Worm (Caenorhabditis elegans) whole organism, L2 larva: ENCODE results near the gene T20B12.4.

Experiments
- C34F6.9 ChIP-seq: fragments of 150-350 bp; optimal IDR thresholded peaks from 2 replicates; lab custom pipeline; 2014; ENCODE audit warnings: missing biosample characterization, missing genetic modification characterization
- F13H6.1 ChIP-seq: sonication (generic microtip); optimal IDR thresholded peaks from 2 replicates; lab custom pipeline; 2016; ENCODE audit warnings: missing genetic modification characterization, missing compliant biosample characterization
- alr-1 ChIP-seq: fragments of 150-350 bp; optimal IDR thresholded peaks from 2 replicates; lab custom pipeline; 2014; ENCODE audit warnings: missing biosample characterization, missing genetic modification characterization
- aly-2 ChIP-seq: fragments of 150-350 bp; optimal IDR thresholded peaks from 2 replicates; lab custom pipeline; 2014; ENCODE audit warnings: missing biosample characterization, missing genetic modification characterization
- ama-1 ChIP-seq: fragments of 150-350 bp; optimal IDR thresholded peaks from 2 replicates; lab custom pipeline; 2018; ENCODE audit warnings: inconsistent platforms
- ceh-16 ChIP-seq: fragments of 150-350 bp; optimal IDR thresholded peaks from 2 replicates; lab custom pipeline; 2014; ENCODE audit warnings: missing biosample characterization, missing genetic modification characterization
- ceh-82 ChIP-seq: fragments of 150-350 bp; optimal IDR thresholded peaks from 2 replicates; lab custom pipeline; 2014; ENCODE audit warnings: missing biosample characterization, missing genetic modification characterization
- crh-2 ChIP-seq: sonication (generic microtip); optimal IDR thresholded peaks from 2 replicates; lab custom pipeline; 2017; ENCODE audit warnings: missing biosample characterization, missing genetic modification characterization
- dmd-4 ChIP-seq: sonication (generic microtip); optimal IDR thresholded peaks from 2 replicates; lab custom pipeline; 2017; ENCODE audit warnings: missing biosample characterization, missing genetic modification characterization
- egl-27 ChIP-seq: sonication (generic microtip); optimal IDR thresholded peaks from 3 replicates; lab custom pipeline; 2017; ENCODE audit warnings: missing biosample characterization, missing genetic modification reagents, missing genetic modification characterization
- elt-1 ChIP-seq: fragments of 150-350 bp; optimal IDR thresholded peaks from 2 replicates; lab custom pipeline; 2014; ENCODE audit warnings: missing biosample characterization, missing genetic modification characterization
- elt-3 ChIP-seq: sonication (generic microtip); optimal IDR thresholded peaks from 2 replicates; lab custom pipeline; 2017; ENCODE audit warnings: missing biosample characterization, missing genetic modification characterization
- fos-1 ChIP-seq: fragments of 150-350 bp; optimal IDR thresholded peaks from 2 replicates; lab custom pipeline; 2014; ENCODE audit warnings: missing biosample characterization, missing genetic modification characterization
- lin-11 ChIP-seq: fragments of 150-350 bp; sonication (generic microtip); optimal IDR thresholded peaks from 2 replicates; lab custom pipeline; 2014; ENCODE audit warnings: missing biosample characterization, missing genetic modification characterization, inconsistent platforms, mixed read lengths
- lin-13 ChIP-seq: fragments of 150-350 bp; optimal IDR thresholded peaks from 2 replicates; lab custom pipeline; 2014; ENCODE audit warnings: missing biosample characterization, missing genetic modification reagents, missing genetic modification characterization
- lsy-2 ChIP-seq, 2 experiments: fragments of 150-350 bp in 1 of 2; sonication (generic microtip) in 1 of 2; optimal IDR thresholded peaks; 2 replicates each; lab custom pipeline; 2014 to 2017; ENCODE audit warnings: missing biosample characterization in 2 of 2, missing genetic modification characterization in 2 of 2
- mbf-1 ChIP-seq: sonication (generic microtip); optimal IDR thresholded peaks from 2 replicates; lab custom pipeline; 2017; ENCODE audit warnings: missing biosample characterization, missing genetic modification characterization
- nhr-10 ChIP-seq: sonication (generic microtip); optimal IDR thresholded peaks from 2 replicates; lab custom pipeline; 2017; ENCODE audit warnings: missing biosample characterization, missing genetic modification characterization
- nhr-11 ChIP-seq: fragments of 150-350 bp; optimal IDR thresholded peaks from 2 replicates; lab custom pipeline; 2014; ENCODE audit warnings: missing biosample characterization, missing genetic modification characterization
- nhr-129 ChIP-seq: fragments of 150-350 bp; optimal IDR thresholded peaks from 2 replicates; lab custom pipeline; 2014; ENCODE audit warnings: missing biosample characterization, missing genetic modification characterization
- nhr-21 ChIP-seq: fragments of 150-350 bp; optimal IDR thresholded peaks from 2 replicates; lab custom pipeline; 2014; ENCODE audit warnings: missing biosample characterization, missing genetic modification characterization
- nhr-23 ChIP-seq: fragments of 150-350 bp; optimal IDR thresholded peaks from 2 replicates; lab custom pipeline; 2014; ENCODE audit warnings: missing biosample characterization, missing genetic modification reagents, missing genetic modification characterization
- nhr-237 ChIP-seq: fragments of 150-350 bp; optimal IDR thresholded peaks from 2 replicates; lab custom pipeline; 2014; ENCODE audit warnings: missing biosample characterization, missing genetic modification characterization
- nhr-25 ChIP-seq: fragments of 150-350 bp; sonication (generic microtip); optimal IDR thresholded peaks from 3 replicates; lab custom pipeline; 2014; ENCODE audit warnings: missing biosample characterization, missing genetic modification characterization
- nhr-6 ChIP-seq: fragments of 150-350 bp; optimal IDR thresholded peaks from 2 replicates; lab custom pipeline; 2014; ENCODE audit warnings: missing biosample characterization, missing genetic modification characterization
- nhr-77 ChIP-seq: fragments of 150-350 bp; optimal IDR thresholded peaks from 2 replicates; lab custom pipeline; 2014; ENCODE audit warnings: missing biosample characterization, missing genetic modification characterization
- peb-1 ChIP-seq: fragments of 150-350 bp; optimal IDR thresholded peaks from 2 replicates; lab custom pipeline; 2014; ENCODE audit warnings: missing biosample characterization, missing genetic modification characterization
- sem-4 ChIP-seq: fragments of 150-350 bp; optimal IDR thresholded peaks from 2 replicates; lab custom pipeline; 2014; ENCODE audit warnings: missing biosample characterization, missing genetic modification reagents, missing genetic modification characterization
- skn-1 ChIP-seq: sonication (generic microtip); optimal IDR thresholded peaks from 2 replicates; lab custom pipeline; 2017; ENCODE audit warnings: missing biosample characterization, missing genetic modification characterization
- sma-9 ChIP-seq, 2 experiments: fragments of 150-350 bp in 1 of 2; sonication (generic microtip) in 1 of 2; optimal IDR thresholded peaks; 2 replicates each; lab custom pipeline; 2014 to 2016; ENCODE audit warnings: missing genetic modification characterization in 2 of 2, mild to moderate bottlenecking in 1 of 2, missing biosample characterization in 1 of 2, missing compliant biosample characterization in 1 of 2, missing genetic modification reagents in 1 of 2, moderate library complexity in 1 of 2
- unc-55 ChIP-seq: fragments of 150-350 bp; sonication (generic microtip); optimal IDR thresholded peaks from 3 replicates; lab custom pipeline; 2014; ENCODE audit warnings: missing biosample characterization, missing genetic modification reagents, missing genetic modification characterization
- zag-1 ChIP-seq: fragments of 150-350 bp; optimal IDR thresholded peaks from 2 replicates; lab custom pipeline; 2014; ENCODE audit warnings: missing biosample characterization, missing genetic modification characterization
- ztf-11 ChIP-seq: sonication (generic microtip); optimal IDR thresholded peaks from 2 replicates; lab custom pipeline; 2017; ENCODE audit warnings: missing biosample characterization, missing genetic modification characterization

T20B12.4 gene

ce11 chrIII:7367012-7367760, at the start of gene T20B12.4, which contains the start of gene T20B12.5:
TSS of gene T20B12.4 (plus strand) at chrIII:7367710.
TSS of gene T20B12.5 (minus strand) at chrIII:7367112.
- TF ChIP-seq skn-1 (tag; lab: Kevin White, UChicago) (no peak), lsy-2 (tag; optimal IDR thresholded peaks at IDR 0.05; lab: Kevin White, UChicago) (no peak), nhr-11 (no peak), lin-13 (no peak), nhr-10 (tag; lab: Kevin White, UChicago) (no peak), unc-55 (no peak), nhr-25 (no peak), ceh-16 (tag; lab: Kevin White, UChicago) (no peak), elt-3 (tag; lab: Kevin White, UChicago) (no peak), peb-1 (tag; lab: Kevin White, UChicago) (no peak), ama-1 (lab: Kevin White, UChicago) (no peak)

ce11 chrIII:7319390-7319789, 48.1 kb upstream of the T20B12.4 start, which contains the start of gene F56C9.8:
TSS of gene F56C9.8 (minus strand) at chrIII:7319509.
- TF ChIP-seq elt-1 (tag; lab: Kevin White, UChicago), result no peak
- TF ChIP-seq fos-1 (tag; lab: Kevin White, UChicago), result peak; percentile 70
- peak; percentile 9 for TF ChIP-seq nhr-129 (tag; lab: Kevin White, UChicago)

ce11 chrIII:7322018-7322417, 45.5 kb upstream of the T20B12.4 start:
- no peak for TF ChIP-seq peb-1 (tag; lab: Kevin White, UChicago)
- peak; percentile 41 for TF ChIP-seq nhr-129 (tag; lab: Kevin White, UChicago)
- TF ChIP-seq aly-2 (tag; lab: Kevin White, UChicago), result no peak
- TF ChIP-seq nhr-10 (tag; lab: Kevin White, UChicago), result no peak
- TF ChIP-seq nhr-23 (tag; lab: Kevin White, UChicago), result no peak
- TF ChIP-seq crh-2 (tag; lab: Kevin White, UChicago), result peak; percentile 11
- peak; percentile 8 for TF ChIP-seq fos-1 (tag; lab: Kevin White, UChicago)
- TF ChIP-seq F13H6.1 (tag; lab: Kevin White, UChicago), result peak; percentile 66
- no peak for TF ChIP-seq dmd-4 (tag; lab: Kevin White, UChicago)
- peak; percentile 35 for TF ChIP-seq sma-9 (GFP tag; optimal IDR thresholded peaks at IDR 0.05; lab: Kevin White, UChicago)
- no peak for TF ChIP-seq sma-9 (tag; optimal IDR thresholded peaks at IDR 0.05; lab: Kevin White, UChicago)

ce11 chrIII:7323331-7323730, 44.2 kb upstream of the T20B12.4 start:
- TF ChIP-seq alr-1 (tag; lab: Kevin White, UChicago), result no peak
- TF ChIP-seq nhr-10 (tag; lab: Kevin White, UChicago), result no peak
- no peak for TF ChIP-seq mbf-1
- TF ChIP-seq fos-1 (tag; lab: Kevin White, UChicago), result peak; percentile 57

ce11 chrIII:7329155-7329732, 38.3 kb upstream of the T20B12.4 start, which contains the start of gene lab-2:
TSS of gene lab-2 (minus strand) at chrIII:7329607.
- TF ChIP-seq nhr-129 (tag; lab: Kevin White, UChicago) (no peak), skn-1 (tag; lab: Kevin White, UChicago) (no peak), nhr-21 (tag; lab: Kevin White, UChicago) (peak; percentile 30), lsy-2 (tag; optimal IDR thresholded peaks at IDR 0.05; lab: Kevin White, UChicago) (peak in 1 of 2 experiments; percentile 29), nhr-25 (peak; percentile 48), elt-3 (tag; lab: Kevin White, UChicago) (no peak), lin-11 (tag; lab: Kevin White, UChicago) (no peak), ama-1 (lab: Kevin White, UChicago) (peak; percentile 36), zag-1 (no peak), dmd-4 (tag; lab: Kevin White, UChicago) (no peak), crh-2 (tag; lab: Kevin White, UChicago) (peak; percentile 26), lin-13 (no peak), ztf-11 (tag; lab: Kevin White, UChicago) (no peak), sem-4 (no peak)

ce11 chrIII:7331671-7332070, 35.8 kb upstream of the T20B12.4 start:
- TF ChIP-seq nhr-6 (tag; lab: Kevin White, UChicago) (no peak), F13H6.1 (tag; lab: Kevin White, UChicago) (no peak), sma-9 (GFP tag; optimal IDR thresholded peaks at IDR 0.05; lab: Kevin White, UChicago) (no peak), sma-9 (tag; optimal IDR thresholded peaks at IDR 0.05; lab: Kevin White, UChicago) (no peak), nhr-21 (tag; lab: Kevin White, UChicago) (no peak), nhr-77 (tag; lab: Kevin White, UChicago) (no peak), nhr-25 (no peak), nhr-237 (tag; lab: Kevin White, UChicago) (no peak), ceh-82 (tag; lab: Kevin White, UChicago) (no peak), C34F6.9 (tag; lab: Kevin White, UChicago) (no peak), lin-11 (tag; lab: Kevin White, UChicago) (no peak), egl-27 (no peak)
